Fruit fly (Drosophila melanogaster) whole organism, embryonic: ENCODE results near the gene Dpm2.
A peak's percentile ranks its signal among the peaks of the same experiment; 100 is the strongest.

Source experiments
- Atf6 ChIP-seq: fragments of 200-800 bp; sonication (Bioruptor generic); IDR thresholded peaks from 2 replicates; pipeline ENCODE4 v1.3.6; 2022; ENCODE audit warnings: missing biosample characterization, missing genetic modification characterization
- B-H2 ChIP-seq: fragments of 200-800 bp; sonication (Bioruptor generic); optimal IDR thresholded peaks from 2 replicates; lab custom pipeline; 2018; ENCODE audit warnings: missing biosample characterization, mild to moderate bottlenecking, missing genetic modification characterization
- BtbVII ChIP-seq: fragments of 200-800 bp; sonication (Bioruptor generic); optimal IDR thresholded peaks from 3 replicates; lab custom pipeline; 2017; ENCODE audit warnings: missing biosample characterization, mild to moderate bottlenecking, missing genetic modification characterization
- CG10543 ChIP-seq: fragments of 200-800 bp; sonication (Bioruptor generic); optimal IDR thresholded peaks from 3 replicates; lab custom pipeline; 2017; ENCODE audit warnings: missing biosample characterization, mild to moderate bottlenecking, missing genetic modification characterization, moderate library complexity
- CG10565 ChIP-seq: fragments of 200-800 bp; sonication (Bioruptor generic); optimal IDR thresholded peaks from 3 replicates; lab custom pipeline; 2016; ENCODE audit warnings: missing biosample characterization, mild to moderate bottlenecking, missing genetic modification characterization
- CG10959 ChIP-seq: fragments of 200-800 bp; sonication (Bioruptor generic); IDR thresholded peaks from 2 replicates; pipeline ENCODE4 v1.3.6; 2022; ENCODE audit warnings: missing biosample characterization, missing genetic modification characterization
- CG11398 ChIP-seq: fragments of 200-800 bp; sonication (Bioruptor generic); optimal IDR thresholded peaks from 2 replicates; lab custom pipeline; 2016; ENCODE audit warnings: missing biosample characterization, missing genetic modification characterization
- CG11560 ChIP-seq: fragments of 200-800 bp; sonication (Bioruptor generic); IDR thresholded peaks from 3 replicates; pipeline ENCODE4 v1.3.6; 2022; ENCODE audit warnings: missing biosample characterization, missing genetic modification characterization
- CG12104 ChIP-seq: fragments of 200-800 bp; sonication (Bioruptor generic); optimal IDR thresholded peaks from 3 replicates; lab custom pipeline; 2016; ENCODE audit warnings: missing biosample characterization, missing genetic modification characterization
- CG1233 ChIP-seq: fragments of 200-800 bp; sonication (Bioruptor generic); optimal IDR thresholded peaks from 4 replicates; lab custom pipeline; 2018; ENCODE audit warnings: missing biosample characterization, mild to moderate bottlenecking, missing genetic modification characterization
- CG13296 ChIP-seq: fragments of 200-800 bp; sonication (Bioruptor generic); optimal IDR thresholded peaks from 3 replicates; lab custom pipeline; 2018; ENCODE audit warnings: missing biosample characterization, mild to moderate bottlenecking, missing genetic modification characterization
- CG13894 ChIP-seq: fragments of 200-800 bp; sonication (Bioruptor generic); optimal IDR thresholded peaks from 3 replicates; lab custom pipeline; 2018; ENCODE audit warnings: missing biosample characterization, mild to moderate bottlenecking, missing genetic modification characterization, moderate library complexity
- CG18619 ChIP-seq: fragments of 200-800 bp; sonication (Bioruptor generic); optimal IDR thresholded peaks from 3 replicates; lab custom pipeline; 2017; ENCODE audit warnings: missing biosample characterization, mild to moderate bottlenecking, missing genetic modification characterization
- CG18764 ChIP-seq: fragments of 200-800 bp; sonication (Bioruptor generic); optimal IDR thresholded peaks from 3 replicates; lab custom pipeline; 2016; ENCODE audit warnings: missing biosample characterization, missing genetic modification characterization
- CG2202 ChIP-seq: fragments of 200-800 bp; sonication (Bioruptor generic); optimal IDR thresholded peaks from 2 replicates; lab custom pipeline; 2018; ENCODE audit warnings: missing biosample characterization, mild to moderate bottlenecking, missing genetic modification characterization
- CG32772 ChIP-seq: fragments of 200-800 bp; sonication (Bioruptor generic); IDR thresholded peaks from 2 replicates; pipeline ENCODE4 v1.3.6; 2022; ENCODE audit warnings: missing biosample characterization, missing genetic modification characterization
- CG34376 ChIP-seq: fragments of 200-800 bp; sonication (Bioruptor generic); optimal IDR thresholded peaks from 2 replicates; lab custom pipeline; 2018; ENCODE audit warnings: missing biosample characterization, mild to moderate bottlenecking, missing genetic modification characterization
- CG3838 ChIP-seq: fragments of 200-800 bp; sonication (Bioruptor generic); optimal IDR thresholded peaks from 3 replicates; lab custom pipeline; 2016; ENCODE audit warnings: missing biosample characterization, missing genetic modification characterization
- CG5245 ChIP-seq: fragments of 200-800 bp; sonication (Bioruptor generic); optimal IDR thresholded peaks from 3 replicates; lab custom pipeline; 2016; ENCODE audit warnings: missing biosample characterization, missing genetic modification characterization
- CG6765 ChIP-seq: fragments of 200-800 bp; sonication (Bioruptor generic); optimal IDR thresholded peaks from 3 replicates; lab custom pipeline; 2017; ENCODE audit warnings: missing biosample characterization, mild to moderate bottlenecking, missing genetic modification characterization
- CG7963 ChIP-seq: fragments of 200-800 bp; sonication (Bioruptor generic); IDR thresholded peaks from 3 replicates; pipeline ENCODE4 v1.3.6; 2022; ENCODE audit warnings: missing biosample characterization, missing genetic modification characterization; ENCODE audit not compliant: partially characterized antibody
- CG9932 ChIP-seq: fragments of 200-800 bp; sonication (Bioruptor generic); IDR thresholded peaks from 2 replicates; pipeline ENCODE4 v1.3.6; 2022; ENCODE audit warnings: missing biosample characterization, missing genetic modification characterization
- CoRest ChIP-seq: fragments of 200-800 bp; sonication (Bioruptor generic); optimal IDR thresholded peaks from 3 replicates; lab custom pipeline; 2018; ENCODE audit warnings: missing biosample characterization, mild to moderate bottlenecking, missing genetic modification characterization, moderate library complexity
- Doc2 ChIP-seq: fragments of 200-800 bp; sonication (Bioruptor generic); IDR thresholded peaks from 2 replicates; pipeline ENCODE4 v1.3.6; 2022; ENCODE audit warnings: missing biosample characterization, missing genetic modification characterization
- E2f2 ChIP-seq: fragments of 200-800 bp; sonication (Bioruptor generic); IDR thresholded peaks from 2 replicates; pipeline ENCODE4 v1.3.6; 2022; ENCODE audit warnings: missing biosample characterization, missing genetic modification characterization
- Mrtf ChIP-seq: fragments of 200-800 bp; sonication (Bioruptor generic); IDR thresholded peaks from 3 replicates; pipeline ENCODE4 v1.3.6; 2022; ENCODE audit warnings: missing biosample characterization, missing genetic modification characterization
- NC2β ChIP-seq: fragments of 200-800 bp; sonication (Bioruptor generic); optimal IDR thresholded peaks from 2 replicates; lab custom pipeline; 2016; ENCODE audit warnings: missing biosample characterization, missing genetic modification characterization
- Nf-YC ChIP-seq: fragments of 200-800 bp; optimal IDR thresholded peaks from 3 replicates; lab custom pipeline; 2019; ENCODE audit warnings: missing biosample characterization, mild to moderate bottlenecking, missing genetic modification characterization, moderate library complexity
- Oaz ChIP-seq: fragments of 200-800 bp; sonication (Bioruptor generic); IDR thresholded peaks from 2 replicates; pipeline ENCODE4 v1.3.6; 2022; ENCODE audit warnings: missing biosample characterization, missing genetic modification characterization
- Rfx ChIP-seq: fragments of 200-800 bp; sonication (Bioruptor generic); IDR thresholded peaks from 2 replicates; pipeline ENCODE4 v1.3.6; 2022; ENCODE audit warnings: missing biosample characterization, missing genetic modification characterization
- Xrp1 ChIP-seq: fragments of 200-800 bp; sonication (Bioruptor generic); IDR thresholded peaks from 2 replicates; pipeline ENCODE4 v1.3.6; 2022; ENCODE audit warnings: missing biosample characterization, missing genetic modification characterization
- abd-A ChIP-seq: fragments of 200-800 bp; sonication (Bioruptor generic); optimal IDR thresholded peaks from 3 replicates; lab custom pipeline; 2019; ENCODE audit warnings: missing biosample characterization, mild to moderate bottlenecking, missing genetic modification characterization, moderate library complexity
- caup ChIP-seq: fragments of 200-800 bp; sonication (Bioruptor generic); optimal IDR thresholded peaks from 3 replicates; lab custom pipeline; 2017; ENCODE audit warnings: missing biosample characterization, mild to moderate bottlenecking, missing genetic modification characterization, moderate library complexity; ENCODE audit not compliant: severe bottlenecking
- dm ChIP-seq: fragments of 200-800 bp; sonication (Bioruptor generic); optimal IDR thresholded peaks from 3 replicates; lab custom pipeline; 2016; ENCODE audit warnings: missing biosample characterization, missing genetic modification characterization
- dysf ChIP-seq: fragments of 200-800 bp; sonication (Bioruptor generic); IDR thresholded peaks from 3 replicates; pipeline ENCODE4 v1.3.6; 2022; ENCODE audit warnings: missing biosample characterization, missing genetic modification characterization
- emc ChIP-seq: fragments of 200-800 bp; sonication (Bioruptor generic); optimal IDR thresholded peaks from 2 replicates; lab custom pipeline; 2016; ENCODE audit warnings: missing biosample characterization, missing genetic modification characterization
- en ChIP-seq: fragments of 200-800 bp; sonication (Bioruptor generic); optimal IDR thresholded peaks from 2 replicates; lab custom pipeline; 2016; ENCODE audit warnings: missing biosample characterization, missing genetic modification characterization
- fd64A ChIP-seq: fragments of 200-800 bp; sonication (Bioruptor generic); optimal IDR thresholded peaks from 3 replicates; lab custom pipeline; 2018; ENCODE audit warnings: missing biosample characterization, mild to moderate bottlenecking, missing genetic modification characterization
- grn ChIP-seq: fragments of 200-800 bp; sonication (Bioruptor generic); optimal IDR thresholded peaks from 3 replicates; lab custom pipeline; 2017; ENCODE audit warnings: missing biosample characterization, missing genetic modification characterization
- insv ChIP-seq, 2 experiments: fragments of 200-800 bp; sonication (Bioruptor generic); optimal IDR thresholded peaks; 3 replicates each; lab custom pipeline; 2016 to 2018; ENCODE audit warnings: missing biosample characterization in 2 of 2, missing genetic modification characterization in 2 of 2
- kah ChIP-seq: fragments of 200-800 bp; sonication (Bioruptor generic); optimal IDR thresholded peaks from 2 replicates; lab custom pipeline; 2018; ENCODE audit warnings: missing biosample characterization, mild to moderate bottlenecking, missing genetic modification characterization
- mirr ChIP-seq: fragments of 200-800 bp; sonication (Bioruptor generic); optimal IDR thresholded peaks from 3 replicates; lab custom pipeline; 2018; ENCODE audit warnings: missing biosample characterization, mild to moderate bottlenecking, missing genetic modification characterization
- nerfin-2 ChIP-seq: fragments of 200-800 bp; sonication (Bioruptor generic); IDR thresholded peaks from 2 replicates; pipeline ENCODE4 v1.3.6; 2022; ENCODE audit warnings: missing biosample characterization, missing genetic modification characterization; ENCODE audit not compliant: partially characterized antibody
- ro ChIP-seq: fragments of 200-800 bp; sonication (Bioruptor generic); IDR thresholded peaks from 2 replicates; pipeline ENCODE4 v1.3.6; 2022; ENCODE audit warnings: missing biosample characterization, missing genetic modification characterization
- scrt ChIP-seq: fragments of 200-800 bp; sonication (Bioruptor generic); optimal IDR thresholded peaks from 2 replicates; lab custom pipeline; 2018; ENCODE audit warnings: missing biosample characterization, mild to moderate bottlenecking, missing genetic modification characterization, moderate library complexity
- sd ChIP-seq: fragments of 200-800 bp; sonication (Bioruptor generic); optimal IDR thresholded peaks from 3 replicates; lab custom pipeline; 2018; ENCODE audit warnings: missing biosample characterization, mild to moderate bottlenecking, missing genetic modification characterization, moderate library complexity
- sens ChIP-seq: fragments of 200-800 bp; sonication (Bioruptor generic); peaks from one replicate; lab custom pipeline; 2016; ENCODE audit warnings: missing biosample characterization, missing genetic modification characterization
- sqz ChIP-seq: fragments of 200-800 bp; sonication (Bioruptor generic); optimal IDR thresholded peaks from 3 replicates; lab custom pipeline; 2018; ENCODE audit warnings: missing biosample characterization, mild to moderate bottlenecking, missing genetic modification characterization
- ssp ChIP-seq: fragments of 200-800 bp; sonication (Bioruptor generic); IDR thresholded peaks from 2 replicates; pipeline ENCODE4 v1.3.6; 2022; ENCODE audit warnings: missing biosample characterization, missing genetic modification characterization
- sug ChIP-seq: fragments of 200-800 bp; optimal IDR thresholded peaks from 2 replicates; lab custom pipeline; 2019; ENCODE audit warnings: missing biosample characterization, mild to moderate bottlenecking, missing genetic modification characterization, moderate library complexity

The Dpm2 gene

dm6 chr3L:3308676-3309613 is 10.4 kb upstream of the Dpm2 start:
- TF ChIP-seq BtbVII: no peak
- no peak for TF ChIP-seq E2f2 (GFP tag; lab: Robert Waterston, UW)
- no peak for TF ChIP-seq NC2β (GFP tag; lab: Kevin White, UChicago)
- peak; percentile 95 for TF ChIP-seq Nf-YC (tag; lab: Kevin White, UChicago)
- no peak for TF ChIP-seq CG12104 (GFP tag; lab: Kevin White, UChicago)
- no peak for TF ChIP-seq Mrtf
- TF ChIP-seq CG1233: no peak
- peak; percentile 63 for TF ChIP-seq CG10543 (GFP tag; lab: Kevin White, UChicago)
- no peak for TF ChIP-seq CG18619
- no peak for TF ChIP-seq insv (GFP tag; optimal IDR thresholded peaks at IDR 0.05; lab: Kevin White, UChicago)
- TF ChIP-seq CG5245: no peak
- no peak for TF ChIP-seq CG13894 (tag; lab: Kevin White, UChicago)
- no peak for TF ChIP-seq CG7963
- TF ChIP-seq Atf6 (GFP tag; lab: Robert Waterston, UW): no peak
- no peak for TF ChIP-seq CG9932 (GFP tag; lab: Robert Waterston, UW)
- TF ChIP-seq abd-A: no peak
- TF ChIP-seq dysf (GFP tag; lab: Robert Waterston, UW): no peak
- TF ChIP-seq CG34376: peak; percentile 56
- TF ChIP-seq en (GFP tag; lab: Kevin White, UChicago): no peak
- TF ChIP-seq scrt (GFP tag; lab: Kevin White, UChicago): no peak
- no peak for TF ChIP-seq Xrp1
- TF ChIP-seq CG3838 (GFP tag; lab: Kevin White, UChicago): no peak
- no peak for TF ChIP-seq CG18764 (GFP tag; lab: Kevin White, UChicago)
- TF ChIP-seq Oaz (GFP tag; lab: Robert Waterston, UW): no peak
- peak; percentile 26 for TF ChIP-seq mirr (GFP tag; lab: Kevin White, UChicago)
- TF ChIP-seq sqz: no peak
- TF ChIP-seq sd (tag; lab: Kevin White, UChicago): no peak
- no peak for TF ChIP-seq ro (GFP tag; lab: Robert Waterston, UW)
- TF ChIP-seq sug (tag; lab: Kevin White, UChicago): peak; percentile 76
- TF ChIP-seq CG2202 (tag; lab: Kevin White, UChicago): no peak
- TF ChIP-seq fd64A (GFP tag; lab: Kevin White, UChicago): no peak
- peak; percentile 41 for TF ChIP-seq caup (GFP tag; lab: Kevin White, UChicago)
- no peak for TF ChIP-seq CG10565 (GFP tag; lab: Kevin White, UChicago)
- TF ChIP-seq ssp (GFP tag; lab: Robert Waterston, UW): no peak
- peak; percentile 24 for TF ChIP-seq CG13296
- TF ChIP-seq B-H2: no peak
- peak; percentile 20 for TF ChIP-seq sens (GFP tag; lab: Kevin White, UChicago)
- TF ChIP-seq dm (GFP tag; lab: Kevin White, UChicago): peak; percentile 21
- TF ChIP-seq emc (GFP tag; lab: Kevin White, UChicago): no peak
- TF ChIP-seq kah: no peak
- TF ChIP-seq grn: peak; percentile 84
- TF ChIP-seq CG10959 (GFP tag; lab: Robert Waterston, UW): no peak
- TF ChIP-seq nerfin-2 (GFP tag; lab: Robert Waterston, UW): no peak
- no peak for TF ChIP-seq CG32772
- TF ChIP-seq CG11560 (tag; lab: Robert Waterston, UW): no peak
- TF ChIP-seq CG6765: peak; percentile 36
- TF ChIP-seq Rfx: 0 out of 2 replicates have a peak, but pooled peaks have one; percentile 3
- no peak for TF ChIP-seq CG11398 (GFP tag; lab: Kevin White, UChicago)
- TF ChIP-seq CoRest (tag; lab: Kevin White, UChicago): no peak
- no peak for TF ChIP-seq Doc2
